Worm (Caenorhabditis elegans) whole organism, young adult: ENCODE results near the gene mrpl-10.
"Not testable (repeated sequence)": the region's sequence is repeated elsewhere in the genome, so short reads cannot be mapped to it uniquely, and the experiment has no call there.

ENCODE experiments used
- C17E4.6 ChIP-seq: fragments of 200-800 bp; sonication (Bioruptor generic); IDR thresholded peaks from 2 replicates; pipeline ENCODE4 v1.3.6; 2022; ENCODE audit warnings: missing genetic modification reagents, missing genetic modification characterization, missing compliant biosample characterization
- athp-1 ChIP-seq: sonication (generic microtip); optimal IDR thresholded peaks from 2 replicates; lab custom pipeline; 2017; ENCODE audit warnings: mild to moderate bottlenecking, missing genetic modification characterization, missing compliant biosample characterization
- dpff-1 ChIP-seq: sonication (generic microtip); optimal IDR thresholded peaks from 2 replicates; lab custom pipeline; 2017; ENCODE audit warnings: mild to moderate bottlenecking, missing genetic modification characterization, missing compliant biosample characterization
- let-607 ChIP-seq, 2 experiments: fragments of 200-800 bp in 1 of 2; sonication (Bioruptor generic) in 1 of 2; sonication (generic microtip) in 1 of 2; optimal IDR thresholded peaks; 2 replicates each; lab custom pipeline; 2016 to 2018; ENCODE audit warnings: mild to moderate bottlenecking in 2 of 2, missing compliant biosample characterization in 2 of 2, missing genetic modification characterization in 2 of 2, moderate library complexity in 2 of 2, missing genotype in 1 of 2
- lin-54 ChIP-seq: fragments of 200-800 bp; sonication (Bioruptor generic); optimal IDR thresholded peaks from 2 replicates; lab custom pipeline; 2018; ENCODE audit warnings: mild to moderate bottlenecking, missing genetic modification characterization, missing compliant biosample characterization
- snpc-4 ChIP-seq, 5 experiments: fragments of 150-350 bp in 1 of 5; sonication (generic microtip) in 4 of 5; optimal IDR thresholded peaks; 2 replicates each; lab custom pipeline; 2014 to 2018; ENCODE audit warnings: missing genetic modification characterization in 5 of 5, missing biosample characterization in 3 of 5, antibody characterized with exemption in 2 of 5, mild to moderate bottlenecking in 2 of 5, missing compliant biosample characterization in 2 of 5, missing genotype in 2 of 5, moderate library complexity in 2 of 5, missing genetic modification reagents in 1 of 5

DNA sequence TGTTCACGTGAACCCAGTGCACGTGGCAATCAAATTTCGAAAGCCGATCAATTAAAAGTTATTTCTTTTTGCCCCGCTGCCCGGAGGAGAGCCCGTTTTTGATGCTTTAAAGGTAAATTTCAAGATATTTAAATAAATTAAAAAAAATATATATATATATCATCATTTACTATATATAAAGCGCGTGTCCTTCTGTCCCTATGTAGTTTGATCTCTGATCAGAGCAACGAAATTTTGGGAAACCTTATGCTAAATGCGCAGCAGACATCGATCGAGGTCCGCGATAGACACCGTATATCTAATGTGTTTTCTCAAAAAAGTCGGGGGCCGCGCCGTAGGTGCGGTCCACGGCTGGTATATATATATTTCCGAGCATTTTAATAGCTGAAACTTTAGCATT, 7.5 kb upstream of the mrpl-10 start:
- TF ChIP-seq snpc-4 (GFP tag; optimal IDR thresholded peaks at IDR 0.05; lab: Kevin White, UChicago) (peak; percentile 33), snpc-4 (tag; optimal IDR thresholded peaks at IDR 0.05; lab: Kevin White, UChicago) (peak in 3 of 4 experiments; percentile 40 to 91 (median 89))
- not testable (repeated sequence) for TF ChIP-seq athp-1 (tag; lab: Kevin White, UChicago); C17E4.6; lin-54; let-607 (tag; optimal IDR thresholded peaks at IDR 0.05; lab: Kevin White, UChicago); dpff-1 (tag; lab: Kevin White, UChicago)
